Worm (Caenorhabditis elegans): Measurements from ENCODE around the gene F30H5.3.

DNA sequence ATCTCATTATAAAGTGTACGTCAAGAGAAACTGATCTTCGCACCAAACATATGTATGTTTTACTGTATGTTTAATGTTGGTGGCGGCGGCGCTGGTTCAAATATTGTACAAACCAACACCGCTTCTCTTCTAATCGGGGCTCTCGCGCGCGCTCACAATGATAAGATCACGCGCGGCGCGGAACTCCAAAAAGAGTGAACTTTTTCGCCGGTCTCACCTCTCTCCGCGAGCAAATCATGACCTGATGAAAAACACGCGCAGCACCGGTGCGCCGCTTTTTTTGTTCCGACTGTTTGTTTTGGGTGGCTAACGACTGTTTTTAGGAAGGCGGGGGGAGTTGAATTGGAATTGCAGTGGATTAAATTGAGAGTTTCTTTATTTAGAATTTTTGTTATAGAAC lies 1.3 kb upstream of the F30H5.3 start:
- no peak for TF ChIP-seq zag-1 (tag; optimal IDR thresholded peaks at IDR 0.05)
- no peak for TF ChIP-seq pqm-1 (tag; optimal IDR thresholded peaks at IDR 0.05)
- no peak for TF ChIP-seq aha-1 (tag; optimal IDR thresholded peaks at IDR 0.05)
- TF ChIP-seq ama-1 (optimal IDR thresholded peaks at IDR 0.05) = no peak
- TF ChIP-seq nhr-237 (tag; optimal IDR thresholded peaks at IDR 0.05) = no peak
- no peak for TF ChIP-seq elt-2 (tag; optimal IDR thresholded peaks at IDR 0.05)
- TF ChIP-seq lin-14 (GFP tag; optimal IDR thresholded peaks at IDR 0.05) = no peak
- TF ChIP-seq blmp-1 (tag; optimal IDR thresholded peaks at IDR 0.05) = no peak
- TF ChIP-seq lin-15B (tag; optimal IDR thresholded peaks at IDR 0.05) = no peak
- no peak for TF ChIP-seq skn-1 (tag; optimal IDR thresholded peaks at IDR 0.05)
- no peak for TF ChIP-seq alr-1 (tag; optimal IDR thresholded peaks at IDR 0.05; ENCODE audit: borderline replicate concordance)
- no peak for TF ChIP-seq elt-3 (tag; optimal IDR thresholded peaks at IDR 0.05)
- no peak for TF ChIP-seq snpc-4 (tag; optimal IDR thresholded peaks at IDR 0.05)
- no peak for TF ChIP-seq nhr-76 (tag; optimal IDR thresholded peaks at IDR 0.05)
